Fruit fly (Drosophila melanogaster) whole organism, prepupa: Measurements from ENCODE around the gene CG14391.

ENCODE experiments used
- Blimp-1 ChIP-seq: fragments of 200-800 bp; sonication (Bioruptor generic); optimal IDR thresholded peaks from 3 replicates; lab custom pipeline; 2017; ENCODE audit warnings: missing biosample characterization, missing genetic modification characterization, mild to moderate bottlenecking, moderate library complexity, missing genetic modification reagents
- CG11294 ChIP-seq: fragments of 200-800 bp; sonication (Bioruptor generic); IDR thresholded peaks from 2 replicates; pipeline ENCODE4 v1.3.6; 2022; ENCODE audit warnings: missing biosample characterization, missing genetic modification characterization
- CG11762 ChIP-seq: fragments of 200-800 bp; sonication (Bioruptor generic); optimal IDR thresholded peaks from 3 replicates; lab custom pipeline; 2016; ENCODE audit warnings: missing biosample characterization, missing genetic modification characterization; ENCODE audit not compliant: insufficient read depth
- CG11902 ChIP-seq: fragments of 200-800 bp; sonication (Bioruptor generic); optimal IDR thresholded peaks from 3 replicates; lab custom pipeline; 2016; ENCODE audit warnings: missing biosample characterization, missing genetic modification characterization
- CG15336 ChIP-seq: fragments of 200-800 bp; sonication (Bioruptor generic); IDR thresholded peaks from 2 replicates; pipeline ENCODE4 v1.3.6; 2022; ENCODE audit warnings: missing biosample characterization, missing genetic modification characterization
- CG1621 ChIP-seq: fragments of 200-800 bp; sonication (Bioruptor generic); optimal IDR thresholded peaks from 3 replicates; lab custom pipeline; 2018; ENCODE audit warnings: missing biosample characterization, mild to moderate bottlenecking, missing genetic modification characterization
- CG16779 ChIP-seq: fragments of 200-800 bp; sonication (Bioruptor generic); optimal IDR thresholded peaks from 3 replicates; lab custom pipeline; 2017; ENCODE audit warnings: missing biosample characterization, mild to moderate bottlenecking, missing genetic modification characterization
- CG3032 ChIP-seq: fragments of 200-800 bp; optimal IDR thresholded peaks from 2 replicates; lab custom pipeline; 2019; ENCODE audit warnings: missing biosample characterization, mild to moderate bottlenecking, missing genetic modification characterization, moderate library complexity
- CG32006 ChIP-seq: fragments of 200-800 bp; sonication (Bioruptor generic); optimal IDR thresholded peaks from 3 replicates; lab custom pipeline; 2017; ENCODE audit warnings: missing biosample characterization, mild to moderate bottlenecking, missing genetic modification characterization
- CG3919 ChIP-seq: fragments of 200-800 bp; sonication (Bioruptor generic); optimal IDR thresholded peaks from 3 replicates; lab custom pipeline; 2016; ENCODE audit warnings: missing biosample characterization, missing genetic modification characterization
- CG6163 ChIP-seq: fragments of 200-800 bp; sonication (Bioruptor generic); IDR thresholded peaks from 3 replicates; pipeline ENCODE4 v1.3.6; 2022; ENCODE audit warnings: missing biosample characterization, missing genetic modification characterization
- CG6276 ChIP-seq: fragments of 200-800 bp; sonication (Bioruptor generic); optimal IDR thresholded peaks from 2 replicates; lab custom pipeline; 2017; ENCODE audit warnings: missing biosample characterization, mild to moderate bottlenecking, missing genetic modification characterization
- CG6792 ChIP-seq: fragments of 200-800 bp; sonication (Bioruptor generic); optimal IDR thresholded peaks from 3 replicates; lab custom pipeline; 2016; ENCODE audit warnings: missing biosample characterization, missing genetic modification characterization
- CG6808 ChIP-seq: fragments of 200-800 bp; sonication (Bioruptor generic); optimal IDR thresholded peaks from 3 replicates; lab custom pipeline; 2017; ENCODE audit warnings: missing biosample characterization, missing genetic modification characterization, mild to moderate bottlenecking, moderate library complexity, missing genetic modification reagents
- CG6854 ChIP-seq: fragments of 200-800 bp; sonication (Bioruptor generic); optimal IDR thresholded peaks from 2 replicates; lab custom pipeline; 2017; ENCODE audit warnings: missing biosample characterization, mild to moderate bottlenecking, missing genetic modification characterization
- CG7368 ChIP-seq: fragments of 200-800 bp; sonication (Bioruptor generic); optimal IDR thresholded peaks from 3 replicates; lab custom pipeline; 2016; ENCODE audit warnings: missing biosample characterization, missing genetic modification characterization
- CG8119 ChIP-seq: fragments of 200-800 bp; sonication (Bioruptor generic); IDR thresholded peaks from 3 replicates; pipeline ENCODE4 v1.3.6; 2022; ENCODE audit warnings: missing biosample characterization, missing genetic modification characterization
- CG8319 ChIP-seq: fragments of 200-800 bp; sonication (Bioruptor generic); optimal IDR thresholded peaks from 3 replicates; lab custom pipeline; 2016; ENCODE audit warnings: missing biosample characterization, missing genetic modification characterization
- CG8632 ChIP-seq: fragments of 200-800 bp; sonication (Bioruptor generic); optimal IDR thresholded peaks from 3 replicates; lab custom pipeline; 2016; ENCODE audit warnings: missing biosample characterization, missing genetic modification characterization
- CG9139 ChIP-seq: fragments of 200-800 bp; sonication (Bioruptor generic); optimal IDR thresholded peaks from 3 replicates; lab custom pipeline; 2017; ENCODE audit warnings: missing biosample characterization, mild to moderate bottlenecking, missing genetic modification characterization
- Hr38 ChIP-seq: sonication (Bioruptor generic); optimal IDR thresholded peaks from 2 replicates; lab custom pipeline; 2016; ENCODE audit warnings: missing biosample characterization, missing genetic modification characterization
- Hr39 ChIP-seq: fragments of 200-800 bp; sonication (Bioruptor generic); optimal IDR thresholded peaks from 2 replicates; lab custom pipeline; 2016; ENCODE audit warnings: missing biosample characterization, missing genetic modification characterization
- Hr4 ChIP-seq: fragments of 200-800 bp; sonication (Bioruptor generic); optimal IDR thresholded peaks from 3 replicates; lab custom pipeline; 2016; ENCODE audit warnings: missing biosample characterization, missing genetic modification characterization
- Lpt ChIP-seq: fragments of 200-800 bp; sonication (Bioruptor generic); optimal IDR thresholded peaks from 3 replicates; lab custom pipeline; 2016; ENCODE audit warnings: missing biosample characterization, missing genetic modification characterization
- Met ChIP-seq: fragments of 200-800 bp; sonication (Bioruptor generic); optimal IDR thresholded peaks from 3 replicates; lab custom pipeline; 2016; ENCODE audit warnings: missing biosample characterization, missing genetic modification characterization
- Smox ChIP-seq: fragments of 200-800 bp; sonication (Bioruptor generic); optimal IDR thresholded peaks from 3 replicates; lab custom pipeline; 2016; ENCODE audit warnings: missing biosample characterization, missing genetic modification characterization
- Sox102F ChIP-seq: fragments of 200-800 bp; sonication (Bioruptor generic); optimal IDR thresholded peaks from 2 replicates; lab custom pipeline; 2016; ENCODE audit warnings: missing biosample characterization, mild to moderate bottlenecking, missing genetic modification characterization
- Sox14 ChIP-seq: fragments of 200-800 bp; sonication (Bioruptor generic); optimal IDR thresholded peaks from 3 replicates; lab custom pipeline; 2016; ENCODE audit warnings: missing biosample characterization, missing genetic modification characterization
- Sox15 ChIP-seq: fragments of 200-800 bp; sonication (Bioruptor generic); optimal IDR thresholded peaks from 3 replicates; lab custom pipeline; 2016; ENCODE audit warnings: missing biosample characterization, missing genetic modification characterization
- achi ChIP-seq: fragments of 200-800 bp; sonication (Bioruptor generic); optimal IDR thresholded peaks from 3 replicates; lab custom pipeline; 2016; ENCODE audit warnings: missing biosample characterization, missing genetic modification characterization
- dsx ChIP-seq: fragments of 200-800 bp; optimal IDR thresholded peaks from 3 replicates; lab custom pipeline; 2019; ENCODE audit warnings: missing biosample characterization, mild to moderate bottlenecking, missing genetic modification characterization, moderate library complexity; ENCODE audit not compliant: poor library complexity, severe bottlenecking
- eg ChIP-seq: fragments of 200-800 bp; sonication (Bioruptor generic); IDR thresholded peaks from 3 replicates; pipeline ENCODE4 v1.3.6; 2022; ENCODE audit warnings: missing biosample characterization, missing genetic modification characterization
- esn ChIP-seq: fragments of 200-800 bp; sonication (Bioruptor generic); optimal IDR thresholded peaks from 2 replicates; lab custom pipeline; 2016; ENCODE audit warnings: missing biosample characterization, mild to moderate bottlenecking, missing genetic modification characterization, moderate library complexity
- fd59A ChIP-seq: fragments of 200-800 bp; sonication (Bioruptor generic); optimal IDR thresholded peaks from 2 replicates; lab custom pipeline; 2017; ENCODE audit warnings: missing biosample characterization, mild to moderate bottlenecking, missing genetic modification characterization, missing genetic modification reagents
- fd85E ChIP-seq: fragments of 200-800 bp; sonication (Bioruptor generic); optimal IDR thresholded peaks from 3 replicates; lab custom pipeline; 2016; ENCODE audit warnings: missing biosample characterization, missing genetic modification characterization
- fkh ChIP-seq: fragments of 200-800 bp; sonication (Bioruptor generic); optimal IDR thresholded peaks from 3 replicates; lab custom pipeline; 2017; ENCODE audit warnings: missing biosample characterization, mild to moderate bottlenecking, missing genetic modification characterization, moderate library complexity
- lz ChIP-seq: fragments of 200-800 bp; sonication (Bioruptor generic); optimal IDR thresholded peaks from 3 replicates; lab custom pipeline; 2016; ENCODE audit warnings: missing biosample characterization, missing genetic modification characterization
- salr ChIP-seq, 2 experiments: fragments of 200-800 bp; sonication (Bioruptor generic); optimal IDR thresholded peaks; 3 replicates each; lab custom pipeline; 2016 to 2018; ENCODE audit warnings: missing biosample characterization in 2 of 2, missing genetic modification characterization in 2 of 2, mild to moderate bottlenecking in 1 of 2
- spab ChIP-seq: fragments of 200-800 bp; sonication (Bioruptor generic); optimal IDR thresholded peaks from 2 replicates; lab custom pipeline; 2017; ENCODE audit warnings: missing biosample characterization, mild to moderate bottlenecking, missing genetic modification characterization, missing genetic modification reagents
- ss ChIP-seq, 2 experiments: fragments of 200-800 bp; sonication (Bioruptor generic); optimal IDR thresholded peaks; 2 replicates in 1 of 2; 3 replicates in 1 of 2; lab custom pipeline; 2017 to 2018; ENCODE audit warnings: mild to moderate bottlenecking in 2 of 2, missing biosample characterization in 2 of 2, missing genetic modification characterization in 2 of 2, moderate library complexity in 1 of 2
- svp ChIP-seq: fragments of 200-800 bp; sonication (Bioruptor generic); peaks from one replicate; lab custom pipeline; 2016; ENCODE audit warnings: missing biosample characterization, missing genetic modification characterization
- topi ChIP-seq: fragments of 200-800 bp; sonication (Bioruptor generic); optimal IDR thresholded peaks from 3 replicates; lab custom pipeline; 2016; ENCODE audit warnings: missing biosample characterization, missing genetic modification characterization
- vri ChIP-seq: fragments of 200-800 bp; sonication (Bioruptor generic); optimal IDR thresholded peaks from 3 replicates; lab custom pipeline; 2016; ENCODE audit warnings: missing biosample characterization, mild to moderate bottlenecking, missing genetic modification characterization

CG14391 gene

DNA sequence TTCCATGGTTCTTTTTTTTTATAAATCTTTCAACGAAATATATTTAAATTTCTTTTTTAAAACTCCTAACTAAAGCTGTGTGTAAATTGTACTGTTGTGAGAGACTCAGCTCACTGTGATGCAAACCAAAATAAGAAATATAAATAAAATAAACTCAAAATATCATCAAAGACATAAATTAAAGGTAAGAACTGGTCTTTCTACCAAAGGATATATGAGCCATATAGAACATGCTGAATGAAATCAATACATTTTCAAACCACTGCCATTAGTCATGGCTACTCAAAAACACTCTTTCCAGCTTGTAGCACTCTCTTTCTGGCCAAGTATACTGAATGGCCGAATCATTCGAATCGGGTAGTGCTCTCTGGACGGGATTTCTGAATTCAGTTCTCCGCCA is at the start of gene CG14391, which contains the start of gene NijC:
Gene CG14391 (minus strand): TSS at position 101 of the 400 bp plus-strand sequence.
Gene NijC (plus strand): TSS at position 388 of the 400 bp plus-strand sequence.
- TF ChIP-seq Hr38 (GFP tag; lab: Kevin White, UChicago) (no peak), Sox15 (no peak), Blimp-1 (GFP tag; lab: Kevin White, UChicago) (no peak), Sox102F (GFP tag; lab: Kevin White, UChicago) (no peak), CG6163 (GFP tag; lab: Robert Waterston, UW) (no peak), fd85E (GFP tag; lab: Kevin White, UChicago) (no peak), CG8319 (GFP tag; lab: Kevin White, UChicago) (no peak), Smox (GFP tag; lab: Kevin White, UChicago) (no peak), CG3919 (GFP tag; lab: Kevin White, UChicago) (no peak), CG8632 (GFP tag; lab: Kevin White, UChicago) (no peak), CG1621 (tag; lab: Kevin White, UChicago) (no peak), CG9139 (GFP tag; lab: Kevin White, UChicago) (no peak), CG7368 (GFP tag; lab: Kevin White, UChicago) (no peak), topi (GFP tag; lab: Kevin White, UChicago) (no peak), eg (no peak), CG3032 (tag; lab: Kevin White, UChicago) (no peak), CG11902 (GFP tag; lab: Kevin White, UChicago) (no peak), Hr39 (no peak), salr (GFP tag; optimal IDR thresholded peaks at IDR 0.05; lab: Kevin White, UChicago) (no peak)

DNA sequence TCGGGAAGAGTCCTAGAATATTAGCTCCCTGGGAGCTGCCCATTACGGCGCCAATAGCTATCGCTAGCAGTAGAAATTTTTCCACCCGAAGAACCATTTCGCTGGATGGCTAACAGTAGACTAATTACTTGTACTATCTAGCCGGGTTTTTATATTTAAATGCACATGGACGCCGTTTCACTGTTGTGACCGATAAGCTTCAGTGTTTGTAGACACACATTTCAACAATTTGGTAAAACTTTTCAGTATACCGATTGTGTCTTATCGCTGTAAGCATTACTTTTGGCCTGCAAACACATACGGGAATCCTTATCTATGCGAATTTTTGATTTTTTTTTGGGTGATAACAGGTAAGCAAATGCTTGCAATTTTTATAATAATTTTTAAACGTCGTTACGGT is 48.9 kb upstream of the CG14391 start, which contains the start of gene Ugt37A3:
Gene Ugt37A3 (minus strand): TSS at position 101 of the 400 bp plus-strand sequence.
- no peak for TF ChIP-seq CG6808 (GFP tag; lab: Kevin White, UChicago)
- peak; percentile 16 for TF ChIP-seq vri (GFP tag; lab: Kevin White, UChicago)
- peak; percentile 36 for TF ChIP-seq svp (GFP tag; lab: Kevin White, UChicago)

DNA sequence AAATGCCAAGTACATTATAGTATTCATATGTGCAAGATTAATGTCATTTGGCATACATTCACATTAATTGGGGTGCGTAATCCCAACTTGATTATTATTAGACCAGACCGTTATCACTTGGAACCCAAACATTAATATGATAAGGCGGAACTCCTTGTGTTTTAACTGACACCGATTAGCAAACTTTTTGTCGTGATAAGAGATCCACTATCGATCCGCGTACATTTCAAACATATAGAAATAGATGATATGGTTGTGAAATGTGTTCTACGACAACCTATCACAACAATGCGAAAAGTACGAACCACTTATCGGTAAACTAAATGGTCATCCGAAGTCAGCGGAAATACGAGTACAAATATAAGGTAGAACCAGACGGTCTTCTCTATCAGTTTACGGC is 44.6 kb upstream of the CG14391 start, which contains the start of gene Ugt37A2:
Gene Ugt37A2 (plus strand): TSS at position 396 of the 400 bp plus-strand sequence.
- TF ChIP-seq CG6792 (no peak), dsx (GFP tag; lab: Kevin White, UChicago) (no peak), Hr38 (GFP tag; lab: Kevin White, UChicago) (no peak), fd85E (GFP tag; lab: Kevin White, UChicago) (no peak), Lpt (no peak)

DNA sequence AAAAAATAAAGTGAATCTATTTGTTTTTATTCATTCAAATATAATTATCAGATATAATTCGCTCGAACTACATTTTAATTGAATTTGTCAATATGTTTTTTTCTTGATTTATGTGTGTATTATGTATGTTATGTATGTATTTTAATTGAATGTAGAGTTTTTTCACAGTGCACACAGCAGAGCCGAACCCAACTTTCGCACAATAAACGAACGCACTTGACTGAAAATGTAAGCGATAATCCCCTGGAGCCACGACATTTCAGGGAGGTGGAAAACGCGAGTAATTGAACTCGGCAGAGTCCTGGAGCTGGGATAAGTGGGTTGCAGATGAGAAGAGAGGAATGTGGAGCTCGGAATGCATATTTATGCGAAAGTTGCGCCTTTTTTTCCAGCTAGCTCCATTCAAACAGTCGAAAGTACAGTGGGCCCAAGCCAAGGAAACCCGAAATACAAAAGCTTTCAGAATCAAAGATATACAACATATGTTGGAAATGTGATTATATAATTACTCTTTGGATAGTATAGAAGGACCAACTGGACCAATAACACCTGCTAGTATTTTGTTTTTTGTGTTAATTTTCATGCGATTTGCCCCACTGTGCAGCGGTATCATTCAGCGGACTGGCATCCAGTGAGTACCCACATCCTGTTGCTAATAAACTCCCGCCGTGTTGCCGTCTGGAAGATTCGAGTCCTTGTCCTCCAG is 33.5 kb upstream of the CG14391 start:
- TF ChIP-seq fkh (no peak), CG16779 (no peak), CG32006 (GFP tag; lab: Kevin White, UChicago) (peak; percentile 33), Lpt (no peak), dsx (GFP tag; lab: Kevin White, UChicago) (no peak), CG11294 (GFP tag; lab: Robert Waterston, UW) (no peak), esn (GFP tag; lab: Kevin White, UChicago) (no peak), ss (GFP tag; optimal IDR thresholded peaks at IDR 0.05; lab: Kevin White, UChicago) (no peak), CG6792 (no peak), eg (no peak), Sox14 (GFP tag; lab: Kevin White, UChicago) (peak; percentile 6), Met (GFP tag; lab: Kevin White, UChicago) (peak; percentile 1), CG6854 (GFP tag; lab: Kevin White, UChicago) (no peak), fd59A (peak; percentile 15), Hr39 (peak; percentile 32), lz (GFP tag; lab: Kevin White, UChicago) (peak; percentile 6), topi (GFP tag; lab: Kevin White, UChicago) (no peak), Hr4 (GFP tag; lab: Kevin White, UChicago) (no peak), CG15336 (GFP tag; lab: Robert Waterston, UW) (no peak), CG11762 (GFP tag; lab: Kevin White, UChicago) (no peak), Hr38 (GFP tag; lab: Kevin White, UChicago) (no peak), achi (peak; percentile 5), spab (GFP tag; lab: Kevin White, UChicago) (peak; percentile 11), CG6276 (GFP tag; lab: Kevin White, UChicago) (no peak), Sox102F (GFP tag; lab: Kevin White, UChicago) (no peak), svp (GFP tag; lab: Kevin White, UChicago) (peak; percentile 73), CG7368 (GFP tag; lab: Kevin White, UChicago) (no peak), CG8119 (GFP tag; lab: Robert Waterston, UW) (no peak)
